Fruit fly (Drosophila melanogaster): ENCODE measurements around the gene Mi-2.

The Mi-2 gene

dm6 chr3L:19910054-19910414 is at the start of gene Mi-2, which contains the start of gene Prp3 (continued):
- peak; percentile 28 for TF ChIP-seq zen (tag; optimal IDR thresholded peaks at IDR 0.05)
- TF ChIP-seq CG10462 (GFP tag; optimal IDR thresholded peaks at IDR 0.05): no peak
- no peak for TF ChIP-seq bab2 (GFP tag; optimal IDR thresholded peaks at IDR 0.05)
- TF ChIP-seq nmo (GFP tag; optimal IDR thresholded peaks at IDR 0.05): peak; percentile 21
- no peak for TF ChIP-seq BtbVII (GFP tag; optimal IDR thresholded peaks at IDR 0.05)
- TF ChIP-seq E2f1 (GFP tag; IDR thresholded peaks at IDR 0.05): 0 out of 2 replicates have a peak, but pooled peaks have one; percentile 14
- no peak for TF ChIP-seq toy (GFP tag; IDR thresholded peaks at IDR 0.05)
- peak; percentile 57 for TF ChIP-seq B-H2 (GFP tag; optimal IDR thresholded peaks at IDR 0.05)
- TF ChIP-seq CG16779 (GFP tag; IDR thresholded peaks at IDR 0.05): no peak
- TF ChIP-seq zen2 (GFP tag; IDR thresholded peaks at IDR 0.05; ENCODE audit: partially characterized antibody): no peak
- TF ChIP-seq CG16815 (GFP tag; optimal IDR thresholded peaks at IDR 0.05): no peak
- TF ChIP-seq CG7372 (GFP tag; IDR thresholded peaks at IDR 0.05): no peak
- TF ChIP-seq repo (GFP tag; optimal IDR thresholded peaks at IDR 0.05): no peak
- TF ChIP-seq sim (GFP tag; IDR thresholded peaks at IDR 0.05): no peak
- TF ChIP-seq tll (GFP tag; optimal IDR thresholded peaks at IDR 0.05): peak in 1 of 2 experiments; percentile 11
- peak; percentile 23 for TF ChIP-seq CG17186 (GFP tag; optimal IDR thresholded peaks at IDR 0.05)
- TF ChIP-seq CG17612 (GFP tag; IDR thresholded peaks at IDR 0.05): no peak
- TF ChIP-seq CG11093 (GFP tag; IDR thresholded peaks at IDR 0.05): no peak
- no peak for TF ChIP-seq CG8478 (optimal IDR thresholded peaks at IDR 0.05)
- peak; percentile 20 for TF ChIP-seq CG33557 (GFP tag; optimal IDR thresholded peaks at IDR 0.05)
- TF ChIP-seq CG13775 (GFP tag; optimal IDR thresholded peaks at IDR 0.05): peak; percentile 11
- peak; percentile 53; the same call in 1 of the 2 replicates for TF ChIP-seq Bgb (GFP tag; IDR thresholded peaks at IDR 0.05; ENCODE audit: partially characterized antibody)
- no peak for TF ChIP-seq dan (GFP tag; IDR thresholded peaks at IDR 0.05)
- TF ChIP-seq CG4360 (GFP tag; IDR thresholded peaks at IDR 0.05): no peak

- TF ChIP-seq ems (GFP tag; optimal IDR thresholded peaks at IDR 0.05) (no peak), CG13624 (GFP tag; optimal IDR thresholded peaks at IDR 0.05) (no peak), CG11398 (GFP tag; optimal IDR thresholded peaks at IDR 0.05) (no peak), Mrtf (GFP tag; IDR thresholded peaks at IDR 0.05) (no peak), CG4820 (GFP tag; optimal IDR thresholded peaks at IDR 0.05) (no peak), sc (optimal IDR thresholded peaks at IDR 0.05) (no peak), sc (GFP tag; optimal IDR thresholded peaks at IDR 0.05) (no peak), pita (GFP tag; optimal IDR thresholded peaks at IDR 0.05) (no peak), vvl (GFP tag; IDR thresholded peaks at IDR 0.05) (no peak), CG3726 (GFP tag; IDR thresholded peaks at IDR 0.05) (no peak), CG7928 (GFP tag; optimal IDR thresholded peaks at IDR 0.05) (no peak), nerfin-2 (GFP tag; IDR thresholded peaks at IDR 0.05; ENCODE audit: partially characterized antibody) (no peak), CG4424 (GFP tag; optimal IDR thresholded peaks at IDR 0.05) (no peak), CG1603 (tag; optimal IDR thresholded peaks at IDR 0.05) (no peak), dpn (GFP tag; optimal IDR thresholded peaks at IDR 0.05) (no peak)
Observed at dm6 chr3L:19955699-19956098, 45.7 kb upstream of the Mi-2 start, which contains the start of gene CG42263. Gene CG42263, minus strand, starts transcription at chr3L:19955799.

- TF ChIP-seq dmrt99B (tag; optimal IDR thresholded peaks at IDR 0.05) (no peak), ftz-f1 (GFP tag; optimal IDR thresholded peaks at IDR 0.05) (no peak), insv (GFP tag; optimal IDR thresholded peaks at IDR 0.05) (no peak), HmgD (GFP tag; optimal IDR thresholded peaks at IDR 0.05) (no peak), CG17829 (tag; optimal IDR thresholded peaks at IDR 0.05) (no peak), Vsx1 (GFP tag; optimal IDR thresholded peaks at IDR 0.05) (no peak), CG2120 (GFP tag; optimal IDR thresholded peaks at IDR 0.05) (no peak), dmrt11E (tag; optimal IDR thresholded peaks at IDR 0.05) (no peak), B-H1 (GFP tag; IDR thresholded peaks at IDR 0.05) (no peak), bigmax (GFP tag; optimal IDR thresholded peaks at IDR 0.05) (no peak), toy (GFP tag; IDR thresholded peaks at IDR 0.05) (no peak)
Observed at dm6 chr3L:19954426-19954825, 44.4 kb upstream of the Mi-2 start, which contains the start of gene CG42654. Gene CG42654, minus strand, starts transcription at chr3L:19954526.

Data from whole organism, embryonic.